Worm (Caenorhabditis elegans): Measurements from ENCODE around the gene K10D11.4.

DNA sequence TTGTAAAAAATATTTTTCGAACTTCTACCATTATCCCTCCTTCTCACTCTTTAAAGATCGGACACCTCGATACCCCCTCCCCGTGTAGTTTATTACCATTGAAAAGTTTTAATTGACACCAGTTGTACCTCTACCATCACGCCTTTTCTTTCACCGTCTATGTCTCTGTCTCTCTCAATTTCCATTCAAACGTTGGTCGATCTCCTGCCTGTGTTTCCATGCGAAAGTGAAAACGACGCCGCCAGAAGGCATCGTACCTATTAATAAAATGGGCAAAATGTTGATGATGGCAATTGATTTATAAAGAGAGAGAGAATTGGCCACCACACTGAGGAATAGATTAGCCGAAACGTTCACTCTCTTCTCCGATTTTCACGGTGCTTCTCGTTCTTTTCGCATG lies 19.0 kb upstream of the K10D11.4 start:
- TF ChIP-seq madf-3 (GFP tag; IDR thresholded peaks at IDR 0.05) (no peak), ztf-26 (tag; optimal IDR thresholded peaks at IDR 0.05) (no peak)

All from whole organism, young adult.